Worm (Caenorhabditis elegans) whole organism, early embryonic: Measurements from ENCODE around the gene F13E9.19.

ENCODE experiments used
- F13C5.2 ChIP-seq: sonication (generic microtip); optimal IDR thresholded peaks from 2 replicates; lab custom pipeline; 2017; ENCODE audit warnings: mild to moderate bottlenecking, missing genetic modification characterization, inconsistent platforms, missing compliant biosample characterization
- aly-1 ChIP-seq: sonication (generic microtip); optimal IDR thresholded peaks from 2 replicates; lab custom pipeline; 2016; ENCODE audit warnings: missing genetic modification characterization, missing compliant biosample characterization
- ama-1 ChIP-seq: fragments of 150-350 bp; optimal IDR thresholded peaks from 2 replicates; lab custom pipeline; 2014
- ceh-13 ChIP-seq: fragments of 200-800 bp; sonication (Bioruptor generic); optimal IDR thresholded peaks from 2 replicates; lab custom pipeline; 2018; ENCODE audit warnings: mild to moderate bottlenecking, missing genetic modification characterization, missing compliant biosample characterization
- ets-7 ChIP-seq: sonication (generic microtip); optimal IDR thresholded peaks from 2 replicates; lab custom pipeline; 2016; ENCODE audit warnings: missing genotype, missing genetic modification characterization, missing compliant biosample characterization
- flt-1 ChIP-seq: fragments of 200-800 bp; sonication (Bioruptor generic); IDR thresholded peaks from 2 replicates; pipeline ENCODE4 v1.3.6; 2022; ENCODE audit warnings: missing genetic modification characterization, missing compliant biosample characterization
- hmbx-1 ChIP-seq: sonication (generic microtip); optimal IDR thresholded peaks from 2 replicates; lab custom pipeline; 2016; ENCODE audit warnings: mild to moderate bottlenecking, missing genetic modification characterization, missing compliant biosample characterization
- hmg-4 ChIP-seq: fragments of 200-800 bp; sonication (Bioruptor generic); optimal IDR thresholded peaks from 2 replicates; lab custom pipeline; 2018; ENCODE audit warnings: mild to moderate bottlenecking, missing genetic modification characterization, missing compliant biosample characterization
- pes-1 ChIP-seq: fragments of 200-800 bp; sonication (Bioruptor generic); IDR thresholded peaks from 2 replicates; pipeline ENCODE4 v1.3.6; 2022; ENCODE audit warnings: missing genetic modification reagents, missing genetic modification characterization, missing compliant biosample characterization
- scrt-1 ChIP-seq: fragments of 200-800 bp; sonication (Bioruptor generic); IDR thresholded peaks from 2 replicates; pipeline ENCODE4 v1.3.6; 2022; ENCODE audit warnings: missing genetic modification characterization, missing compliant biosample characterization
- tbx-11 ChIP-seq: fragments of 200-800 bp; sonication (Bioruptor generic); IDR thresholded peaks from 2 replicates; pipeline ENCODE4 v1.3.6; 2022; ENCODE audit warnings: missing genetic modification characterization, missing compliant biosample characterization
- tra-4 ChIP-seq: sonication (generic microtip); optimal IDR thresholded peaks from 2 replicates; lab custom pipeline; 2017; ENCODE audit warnings: missing genetic modification characterization, missing compliant biosample characterization

DNA sequence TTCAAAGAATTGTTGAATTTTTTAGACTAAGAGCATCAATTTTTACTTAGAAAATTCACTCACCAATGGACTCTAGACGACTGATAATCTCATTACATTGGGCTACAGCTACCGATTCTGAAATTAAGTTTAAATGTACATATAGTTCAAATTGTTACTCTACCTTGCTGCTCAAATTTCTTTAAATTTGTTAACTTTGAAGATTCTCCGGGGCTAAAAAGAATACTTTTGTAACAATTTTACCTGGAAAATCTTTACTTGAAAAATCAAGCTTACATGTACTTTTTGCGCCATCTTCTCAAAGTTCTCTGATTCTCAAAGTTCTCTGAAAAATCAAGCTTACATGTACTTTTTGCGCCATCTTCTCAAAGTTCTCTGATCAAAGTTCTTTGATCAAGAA lies 19.7 kb upstream of the F13E9.19 start, which contains the start of gene sdz-13:
- TF ChIP-seq flt-1 (GFP tag; lab: Robert Waterston, UW), result no peak
- no peak for TF ChIP-seq ama-1 (lab: Kevin White, UChicago)
- no peak for TF ChIP-seq hmbx-1 (tag; lab: Kevin White, UChicago)
- TF ChIP-seq ceh-13 (GFP tag; lab: Kevin White, UChicago), result no peak
- no peak for TF ChIP-seq aly-1 (tag; lab: Kevin White, UChicago)
- no peak for TF ChIP-seq hmg-4 (GFP tag; lab: Kevin White, UChicago)
- TF ChIP-seq ets-7 (tag; lab: Kevin White, UChicago), result no peak
- TF ChIP-seq pes-1 (GFP tag; lab: Robert Waterston, UW), result no peak
- TF ChIP-seq scrt-1, result no peak
- TF ChIP-seq tbx-11 (GFP tag; lab: Robert Waterston, UW), result no peak
- no peak for TF ChIP-seq F13C5.2 (tag; lab: Kevin White, UChicago)
- no peak for TF ChIP-seq tra-4 (tag; lab: Kevin White, UChicago)
